Fruit fly (Drosophila melanogaster) whole organism, adult: Measurements from ENCODE around the gene Gk1.

Experiments
- CG11617 ChIP-seq: fragments of 200-800 bp; sonication (Bioruptor generic); optimal IDR thresholded peaks from 2 replicates; lab custom pipeline; 2017; ENCODE audit warnings: mild to moderate bottlenecking, missing biosample characterization, missing genetic modification reagents, missing genetic modification characterization
- CG12768 ChIP-seq: fragments of 200-800 bp; sonication (Bioruptor generic); optimal IDR thresholded peaks from 2 replicates; lab custom pipeline; 2017; ENCODE audit warnings: missing biosample characterization, missing genetic modification characterization, mild to moderate bottlenecking, moderate library complexity, missing genetic modification reagents
- CG14711 ChIP-seq: fragments of 200-800 bp; sonication (Bioruptor generic); optimal IDR thresholded peaks from 2 replicates; lab custom pipeline; 2018; ENCODE audit warnings: missing biosample characterization, mild to moderate bottlenecking, missing genetic modification characterization, moderate library complexity
- CG5204 ChIP-seq: fragments of 200-800 bp; sonication (Bioruptor generic); optimal IDR thresholded peaks from 2 replicates; lab custom pipeline; 2016; ENCODE audit warnings: missing biosample characterization, missing genetic modification characterization
- CG7045 ChIP-seq: fragments of 200-800 bp; sonication (Bioruptor generic); optimal IDR thresholded peaks from 2 replicates; lab custom pipeline; 2017; ENCODE audit warnings: missing biosample characterization, mild to moderate bottlenecking, missing genetic modification characterization
- Clk ChIP-seq: fragments of 200-800 bp; sonication (Bioruptor generic); optimal IDR thresholded peaks from 2 replicates; lab custom pipeline; 2017; ENCODE audit warnings: missing biosample characterization, missing genetic modification characterization
- Hr96 ChIP-seq: fragments of 200-800 bp; sonication (Bioruptor generic); optimal IDR thresholded peaks from 2 replicates; lab custom pipeline; 2016; ENCODE audit warnings: missing biosample characterization, missing genetic modification characterization
- Mnt ChIP-seq: fragments of 200-800 bp; sonication (Bioruptor generic); optimal IDR thresholded peaks from 2 replicates; lab custom pipeline; 2016; ENCODE audit warnings: missing biosample characterization, mild to moderate bottlenecking, missing genetic modification characterization
- bab1 ChIP-seq: fragments of 200-800 bp; sonication (Bioruptor generic); optimal IDR thresholded peaks from 3 replicates; lab custom pipeline; 2019; ENCODE audit warnings: missing biosample characterization, mild to moderate bottlenecking, missing genetic modification characterization, moderate library complexity
- cnc ChIP-seq, 2 experiments: fragments of >200 bp; optimal IDR thresholded peaks; 2 replicates each; lab custom pipeline; 2017
- kay ChIP-seq: fragments of 200-800 bp; sonication (Bioruptor generic); peaks from one replicate; lab custom pipeline; 2016; ENCODE audit warnings: missing biosample characterization, missing genetic modification characterization, borderline replicate concordance
- ovo ChIP-seq: fragments of 200-800 bp; sonication (Bioruptor generic); optimal IDR thresholded peaks from 2 replicates; lab custom pipeline; 2016; ENCODE audit warnings: missing biosample characterization, missing genetic modification characterization
- pad ChIP-seq: fragments of 200-800 bp; sonication (Bioruptor generic); optimal IDR thresholded peaks from 3 replicates; lab custom pipeline; 2017; ENCODE audit warnings: missing biosample characterization, missing genetic modification characterization, mild to moderate bottlenecking, moderate library complexity, missing genetic modification reagents
- tj ChIP-seq: fragments of 200-800 bp; sonication (Bioruptor generic); optimal IDR thresholded peaks from 3 replicates; lab custom pipeline; 2017; ENCODE audit warnings: missing biosample characterization, mild to moderate bottlenecking, missing genetic modification characterization, moderate library complexity
- toe ChIP-seq: fragments of 200-800 bp; sonication (Bioruptor generic); optimal IDR thresholded peaks from 2 replicates; lab custom pipeline; 2016; ENCODE audit warnings: missing biosample characterization, missing genetic modification characterization

The Gk1 gene

dm6 chr3L:152489-152888 is 53.2 kb downstream of the Gk1 start, which contains the start of the genes Dic61B and p130CAS:
Gene Dic61B, minus strand, starts transcription at chr3L:152589.
Gene p130CAS, plus strand, starts transcription at chr3L:152884.
- TF ChIP-seq tj (GFP tag; lab: Kevin White, UChicago) (no peak), Mnt (GFP tag; lab: Kevin White, UChicago) (no peak), CG12768 (GFP tag; lab: Kevin White, UChicago) (no peak), CG5204 (no peak), kay (GFP tag; lab: Kevin White, UChicago) (no peak), bab1 (no peak), CG7045 (GFP tag; lab: Kevin White, UChicago) (no peak), toe (no peak), Hr96 (GFP tag; lab: Kevin White, UChicago) (no peak), Clk (GFP tag; lab: Kevin White, UChicago) (no peak), ovo (no peak), pad (GFP tag; lab: Kevin White, UChicago) (no peak), CG14711 (no peak), cnc (optimal IDR thresholded peaks at IDR 0.05; lab: Kevin White, UChicago) (no peak), CG11617 (GFP tag; lab: Kevin White, UChicago) (no peak)
